Worm (Caenorhabditis elegans) whole organism, young adult: ENCODE measurements around the gene C15B12.9.

Experiments
- Y79H2A.3 ChIP-seq: fragments of 200-800 bp; sonication (Bioruptor generic); conservative IDR thresholded peaks from 2 replicates; pipeline ENCODE4 v1.3.6; 2022; ENCODE audit warnings: missing genetic modification reagents, missing genetic modification characterization, missing compliant biosample characterization
- ceh-79 ChIP-seq: sonication (generic microtip); optimal IDR thresholded peaks from 2 replicates; lab custom pipeline; 2017; ENCODE audit warnings: mild to moderate bottlenecking, missing genetic modification characterization, missing compliant biosample characterization
- hmg-1.2 ChIP-seq: fragments of 200-800 bp; sonication (Bioruptor generic); IDR thresholded peaks from 2 replicates; pipeline ENCODE4 v1.3.6; 2022; ENCODE audit warnings: missing genetic modification reagents, missing genetic modification characterization, missing compliant biosample characterization
- mel-28 ChIP-seq: sonication (generic microtip); optimal IDR thresholded peaks from 2 replicates; lab custom pipeline; 2016; ENCODE audit warnings: borderline replicate concordance, mild to moderate bottlenecking, missing genetic modification characterization, missing compliant biosample characterization
- pha-4 ChIP-seq: fragments of 150-350 bp; sonication (generic microtip); optimal IDR thresholded peaks from 2 replicates; lab custom pipeline; 2014; ENCODE audit warnings: missing biosample characterization, missing genetic modification reagents, missing genetic modification characterization
- tbp1 ChIP-seq: fragments of 200-800 bp; sonication (Bioruptor generic); optimal IDR thresholded peaks from 2 replicates; lab custom pipeline; 2018; ENCODE audit warnings: mild to moderate bottlenecking, missing genetic modification characterization, missing compliant biosample characterization
- ztf-3 ChIP-seq: fragments of 200-800 bp; sonication (Bioruptor generic); optimal IDR thresholded peaks from 2 replicates; lab custom pipeline; 2018; ENCODE audit warnings: mild to moderate bottlenecking, missing genetic modification characterization, missing compliant biosample characterization

ce11 chrX:6507734-6508133, 39.1 kb downstream of the C15B12.9 start:
- TF ChIP-seq ceh-79 (tag; lab: Kevin White, UChicago) (no peak), tbp1 (no peak), mel-28 (tag; lab: Kevin White, UChicago) (no peak), ztf-3 (GFP tag; lab: Kevin White, UChicago) (no peak), Y79H2A.3 (no peak), hmg-1.2 (no peak), pha-4 (tag; lab: Kevin White, UChicago) (no peak)
